Worm (Caenorhabditis elegans): ENCODE results near the gene clec-71.

The clec-71 gene

DNA sequence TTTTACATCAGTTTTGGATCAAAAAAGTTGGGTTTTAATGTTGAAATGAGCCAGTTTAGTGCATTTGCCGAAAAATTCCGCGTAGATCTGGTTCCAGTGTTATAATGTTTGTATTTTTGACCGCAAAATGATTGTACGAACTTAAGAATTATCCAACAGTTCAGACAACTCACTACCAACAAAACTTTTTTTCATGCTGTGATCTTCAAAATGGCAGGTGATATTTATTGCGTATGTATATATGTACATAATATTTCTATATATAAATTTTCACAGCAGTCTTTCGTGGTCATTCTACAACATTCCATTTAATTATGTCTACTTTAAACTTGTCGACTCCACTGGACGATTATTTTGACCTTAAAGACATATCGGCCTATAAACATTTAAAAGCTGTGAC lies 22.0 kb upstream of the clec-71 start, which contains the start of gene srz-20:
TSS of gene srz-20 (plus strand) at position 301 of the 400 bp plus-strand sequence.
- TF ChIP-seq mel-28 (tag; optimal IDR thresholded peaks at IDR 0.05; ENCODE audit: borderline replicate concordance), result no peak
- TF ChIP-seq nfya-1 (tag; optimal IDR thresholded peaks at IDR 0.05; ENCODE audit: borderline replicate concordance, insufficient read depth), result no peak
- no peak for TF ChIP-seq lin-54 (GFP tag; optimal IDR thresholded peaks at IDR 0.05)
- TF ChIP-seq K11D2.4 (GFP tag; IDR thresholded peaks at IDR 0.05), result no peak
- TF ChIP-seq lin-26 (GFP tag; IDR thresholded peaks at IDR 0.05), result no peak
- TF ChIP-seq B0019.2 (GFP tag; conservative IDR thresholded peaks at IDR 0.05), result no peak
- no peak for TF ChIP-seq lsy-27 (tag; optimal IDR thresholded peaks at IDR 0.05; ENCODE audit: borderline replicate concordance, insufficient read depth)
- no peak for TF ChIP-seq tbp1 (GFP tag; optimal IDR thresholded peaks at IDR 0.05)
- no peak for TF ChIP-seq gei-17 (GFP tag; optimal IDR thresholded peaks at IDR 0.05)
- TF ChIP-seq attf-6 (GFP tag; IDR thresholded peaks at IDR 0.05), result no peak

ce11 chrIV:3917405-3917804 lies 19.9 kb upstream of the clec-71 start, which contains the start of gene F56D6.14:
Gene F56D6.14 (plus strand): TSS chrIV:3917705.
- TF ChIP-seq F33H1.4 (GFP tag; IDR thresholded peaks at IDR 0.05) (no peak), lin-54 (GFP tag; optimal IDR thresholded peaks at IDR 0.05) (no peak), pha-4 (tag; optimal IDR thresholded peaks at IDR 0.05) (no peak), hlh-26 (GFP tag; conservative IDR thresholded peaks at IDR 0.05) (no peak), lag-1 (GFP tag; IDR thresholded peaks at IDR 0.05) (no peak), athp-1 (tag; optimal IDR thresholded peaks at IDR 0.05) (no peak), repo-1 (tag; optimal IDR thresholded peaks at IDR 0.05) (no peak), F49E8.2 (tag; optimal IDR thresholded peaks at IDR 0.05; ENCODE audit: insufficient read depth) (no peak), Y53G8AR.9 (GFP tag; conservative IDR thresholded peaks at IDR 0.05) (no peak), dox-1 (GFP tag; IDR thresholded peaks at IDR 0.05) (no peak), ZK185.1 (tag; optimal IDR thresholded peaks at IDR 0.05; ENCODE audit: poor library complexity, severe bottlenecking) (no peak), ceh-79 (tag; optimal IDR thresholded peaks at IDR 0.05) (no peak), egrh-3 (GFP tag; IDR thresholded peaks at IDR 0.05) (no peak)

DNA sequence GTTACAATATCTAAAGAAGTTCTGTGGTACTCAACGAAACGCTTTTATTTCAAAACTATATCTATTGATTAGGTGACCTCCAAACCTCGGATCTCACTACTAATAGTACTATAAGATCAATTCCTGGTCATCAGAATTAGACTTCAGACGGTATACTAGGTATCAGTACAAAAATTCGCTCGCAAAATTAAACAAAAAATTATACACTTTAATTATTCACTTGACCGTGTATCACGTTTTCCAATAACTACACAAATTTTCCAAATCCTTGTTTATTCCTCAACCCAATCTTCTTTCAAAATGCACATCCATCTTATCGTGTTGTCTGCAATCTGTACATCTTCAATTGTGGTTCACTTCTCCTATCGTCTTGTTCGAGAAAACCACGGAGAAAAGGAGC lies 19.1 kb upstream of the clec-71 start, which contains the start of gene F56D6.23:
TSS of gene F56D6.23 (plus strand) at position 301 of the 400 bp plus-strand sequence.
- TF ChIP-seq nhr-90 (tag; optimal IDR thresholded peaks at IDR 0.05) (no peak), F57C9.4 (tag; optimal IDR thresholded peaks at IDR 0.05) (no peak), hlh-12 (tag; optimal IDR thresholded peaks at IDR 0.05) (no peak), Y53F4B.3 (GFP tag; IDR thresholded peaks at IDR 0.05) (no peak), dox-1 (GFP tag; IDR thresholded peaks at IDR 0.05) (no peak), mes-4 (tag; optimal IDR thresholded peaks at IDR 0.05) (no peak)

ce11 chrIV:3919506-3919905 lies 17.8 kb upstream of the clec-71 start, which contains the start of gene srz-19:
Gene srz-19 (plus strand): TSS chrIV:3919806.
- TF ChIP-seq lsl-1 (GFP tag; optimal IDR thresholded peaks at IDR 0.05) (no peak), ama-1 (optimal IDR thresholded peaks at IDR 0.05) (no peak), ama-1 (GFP tag; optimal IDR thresholded peaks at IDR 0.05) (no peak), mxl-1 (tag; optimal IDR thresholded peaks at IDR 0.05) (no peak), nfya-2 (GFP tag; IDR thresholded peaks at IDR 0.05) (no peak), him-1 (tag; optimal IDR thresholded peaks at IDR 0.05) (no peak), lsy-27 (tag; optimal IDR thresholded peaks at IDR 0.05; ENCODE audit: borderline replicate concordance, insufficient read depth) (no peak), madf-6 (GFP tag; IDR thresholded peaks at IDR 0.05) (no peak), somi-1 (GFP tag; optimal IDR thresholded peaks at IDR 0.05) (no peak), ccch-3 (GFP tag; optimal IDR thresholded peaks at IDR 0.05) (no peak), unc-130 (GFP tag; optimal IDR thresholded peaks at IDR 0.05) (no peak), madf-8 (GFP tag; conservative IDR thresholded peaks at IDR 0.05) (no peak), F49E8.2 (tag; optimal IDR thresholded peaks at IDR 0.05; ENCODE audit: insufficient read depth) (no peak), pbrm-1 (GFP tag; IDR thresholded peaks at IDR 0.05) (no peak), hmg-20 (GFP tag; IDR thresholded peaks at IDR 0.05) (no peak), akir-1 (GFP tag; optimal IDR thresholded peaks at IDR 0.05) (no peak), snpc-3.4 (tag; optimal IDR thresholded peaks at IDR 0.05) (no peak), dpl-1 (GFP tag; optimal IDR thresholded peaks at IDR 0.05) (no peak), athp-1 (tag; optimal IDR thresholded peaks at IDR 0.05) (no peak), rec-8 (tag; optimal IDR thresholded peaks at IDR 0.05) (no peak)

Measured in whole organism, young adult.